In the genomic region with DNA sequence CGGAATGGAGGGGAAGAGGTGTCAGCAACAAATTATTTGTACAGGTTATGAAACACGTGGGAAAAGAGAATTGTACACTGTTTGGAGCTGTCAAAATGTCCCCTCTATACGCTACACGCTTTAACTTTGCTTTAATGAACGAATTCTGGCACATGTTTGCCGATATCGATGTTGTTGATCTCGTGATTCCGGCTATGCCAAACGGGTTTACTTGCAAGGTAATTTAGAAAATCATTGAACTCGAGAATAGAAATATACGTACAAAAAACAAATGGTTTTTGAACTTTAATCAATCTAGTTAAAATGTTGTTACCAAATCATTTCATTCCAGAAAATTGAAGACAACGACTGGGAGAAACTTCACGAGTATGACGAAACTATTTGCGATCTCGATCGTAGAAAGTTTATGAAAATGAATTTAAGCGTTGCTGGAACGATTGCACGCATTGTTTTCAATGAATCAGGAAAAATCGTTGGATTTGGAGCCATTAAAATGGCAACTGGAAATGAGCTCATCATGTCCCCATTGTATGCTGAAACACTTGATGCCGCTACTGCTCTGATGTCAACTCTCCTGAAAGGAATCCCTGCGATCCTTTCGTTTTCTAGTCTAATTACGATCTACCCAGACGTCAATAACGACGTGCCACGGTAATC, we compare ENCODE assay signal across 1 worm cellular context.
TF ChIP-seq lines count a peak whose summit lies in the region.

No protein-coding gene starts in this region.

TF ChIP-seq in whole organism, young adult, 124 proteins besides CTCF, POLR2A, EP300 and RAD21 (continued from another document):
- TF ChIP-seq snpc-4 (GFP tag; optimal IDR thresholded peaks at IDR 0.05; lab: Kevin White, UChicago) (no peak), snpc-4 (tag; optimal IDR thresholded peaks at IDR 0.05; lab: Kevin White, UChicago) (no peak), Y95B8A.8 (GFP tag; IDR thresholded peaks at IDR 0.05; lab: Robert Waterston, UW) (no peak; the same call in 1 of the 2 replicates)
